Fruit fly (Drosophila melanogaster) whole organism, prepupa: ENCODE data around the gene CG17362.

Experiments used
- Blimp-1 ChIP-seq: fragments of 200-800 bp; sonication (Bioruptor generic); optimal IDR thresholded peaks from 3 replicates; lab custom pipeline; 2017; ENCODE audit warnings: missing biosample characterization, missing genetic modification characterization, mild to moderate bottlenecking, moderate library complexity, missing genetic modification reagents
- CG10631 ChIP-seq: fragments of 200-800 bp; sonication (Bioruptor generic); optimal IDR thresholded peaks from 2 replicates; lab custom pipeline; 2016; ENCODE audit warnings: missing biosample characterization, missing genetic modification characterization
- CG11294 ChIP-seq: fragments of 200-800 bp; sonication (Bioruptor generic); IDR thresholded peaks from 2 replicates; pipeline ENCODE4 v1.3.6; 2022; ENCODE audit warnings: missing biosample characterization, missing genetic modification characterization
- CG15336 ChIP-seq: fragments of 200-800 bp; sonication (Bioruptor generic); IDR thresholded peaks from 2 replicates; pipeline ENCODE4 v1.3.6; 2022; ENCODE audit warnings: missing biosample characterization, missing genetic modification characterization
- CG1621 ChIP-seq: fragments of 200-800 bp; sonication (Bioruptor generic); optimal IDR thresholded peaks from 3 replicates; lab custom pipeline; 2018; ENCODE audit warnings: missing biosample characterization, mild to moderate bottlenecking, missing genetic modification characterization
- CG16779 ChIP-seq: fragments of 200-800 bp; sonication (Bioruptor generic); optimal IDR thresholded peaks from 3 replicates; lab custom pipeline; 2017; ENCODE audit warnings: missing biosample characterization, mild to moderate bottlenecking, missing genetic modification characterization
- CG3032 ChIP-seq: fragments of 200-800 bp; optimal IDR thresholded peaks from 2 replicates; lab custom pipeline; 2019; ENCODE audit warnings: missing biosample characterization, mild to moderate bottlenecking, missing genetic modification characterization, moderate library complexity
- CG31627 ChIP-seq: fragments of 200-800 bp; sonication (Bioruptor generic); optimal IDR thresholded peaks from 3 replicates; lab custom pipeline; 2016; ENCODE audit warnings: missing biosample characterization, missing genetic modification characterization
- CG34406 ChIP-seq: fragments of 200-800 bp; sonication (Bioruptor generic); optimal IDR thresholded peaks from 3 replicates; lab custom pipeline; 2016; ENCODE audit warnings: missing biosample characterization, missing genetic modification characterization
- CG6792 ChIP-seq: fragments of 200-800 bp; sonication (Bioruptor generic); optimal IDR thresholded peaks from 3 replicates; lab custom pipeline; 2016; ENCODE audit warnings: missing biosample characterization, missing genetic modification characterization
- CG6808 ChIP-seq: fragments of 200-800 bp; sonication (Bioruptor generic); optimal IDR thresholded peaks from 3 replicates; lab custom pipeline; 2017; ENCODE audit warnings: missing biosample characterization, missing genetic modification characterization, mild to moderate bottlenecking, moderate library complexity, missing genetic modification reagents
- CG6854 ChIP-seq: fragments of 200-800 bp; sonication (Bioruptor generic); optimal IDR thresholded peaks from 2 replicates; lab custom pipeline; 2017; ENCODE audit warnings: missing biosample characterization, mild to moderate bottlenecking, missing genetic modification characterization
- Eip78C ChIP-seq: fragments of 200-800 bp; sonication (Bioruptor generic); peaks from one replicate; lab custom pipeline; 2016; ENCODE audit warnings: missing biosample characterization, missing genetic modification characterization
- Gug ChIP-seq: fragments of 200-800 bp; sonication (Bioruptor generic); IDR thresholded peaks from 2 replicates; pipeline ENCODE4 v1.3.6; 2022; ENCODE audit warnings: missing biosample characterization, missing genetic modification characterization
- Hr39 ChIP-seq: fragments of 200-800 bp; sonication (Bioruptor generic); optimal IDR thresholded peaks from 2 replicates; lab custom pipeline; 2016; ENCODE audit warnings: missing biosample characterization, missing genetic modification characterization
- OdsH ChIP-seq: fragments of 200-800 bp; sonication (Bioruptor generic); optimal IDR thresholded peaks from 3 replicates; lab custom pipeline; 2016; ENCODE audit warnings: missing biosample characterization, missing genetic modification characterization
- Smox ChIP-seq: fragments of 200-800 bp; sonication (Bioruptor generic); optimal IDR thresholded peaks from 3 replicates; lab custom pipeline; 2016; ENCODE audit warnings: missing biosample characterization, missing genetic modification characterization
- Sox14 ChIP-seq: fragments of 200-800 bp; sonication (Bioruptor generic); optimal IDR thresholded peaks from 3 replicates; lab custom pipeline; 2016; ENCODE audit warnings: missing biosample characterization, missing genetic modification characterization
- achi ChIP-seq: fragments of 200-800 bp; sonication (Bioruptor generic); optimal IDR thresholded peaks from 3 replicates; lab custom pipeline; 2016; ENCODE audit warnings: missing biosample characterization, missing genetic modification characterization
- acj6 ChIP-seq: fragments of 200-800 bp; sonication (Bioruptor generic); optimal IDR thresholded peaks from 3 replicates; lab custom pipeline; 2016; ENCODE audit warnings: missing biosample characterization, missing genetic modification characterization
- cyc ChIP-seq: fragments of 200-800 bp; sonication (Bioruptor generic); optimal IDR thresholded peaks from 3 replicates; lab custom pipeline; 2016; ENCODE audit warnings: missing biosample characterization, missing genetic modification characterization
- dac ChIP-seq: fragments of 200-800 bp; sonication (Bioruptor generic); optimal IDR thresholded peaks from 2 replicates; lab custom pipeline; 2017; ENCODE audit warnings: missing biosample characterization, mild to moderate bottlenecking, missing genetic modification characterization
- eg ChIP-seq: fragments of 200-800 bp; sonication (Bioruptor generic); IDR thresholded peaks from 3 replicates; pipeline ENCODE4 v1.3.6; 2022; ENCODE audit warnings: missing biosample characterization, missing genetic modification characterization
- esn ChIP-seq: fragments of 200-800 bp; sonication (Bioruptor generic); optimal IDR thresholded peaks from 2 replicates; lab custom pipeline; 2016; ENCODE audit warnings: missing biosample characterization, mild to moderate bottlenecking, missing genetic modification characterization, moderate library complexity
- fd59A ChIP-seq: fragments of 200-800 bp; sonication (Bioruptor generic); optimal IDR thresholded peaks from 2 replicates; lab custom pipeline; 2017; ENCODE audit warnings: missing biosample characterization, mild to moderate bottlenecking, missing genetic modification characterization, missing genetic modification reagents
- lz ChIP-seq: fragments of 200-800 bp; sonication (Bioruptor generic); optimal IDR thresholded peaks from 3 replicates; lab custom pipeline; 2016; ENCODE audit warnings: missing biosample characterization, missing genetic modification characterization
- spab ChIP-seq: fragments of 200-800 bp; sonication (Bioruptor generic); optimal IDR thresholded peaks from 2 replicates; lab custom pipeline; 2017; ENCODE audit warnings: missing biosample characterization, mild to moderate bottlenecking, missing genetic modification characterization, missing genetic modification reagents
- ss ChIP-seq, 2 experiments: fragments of 200-800 bp; sonication (Bioruptor generic); optimal IDR thresholded peaks; 2 replicates in 1 of 2; 3 replicates in 1 of 2; lab custom pipeline; 2017 to 2018; ENCODE audit warnings: mild to moderate bottlenecking in 2 of 2, missing biosample characterization in 2 of 2, missing genetic modification characterization in 2 of 2, moderate library complexity in 1 of 2
- topi ChIP-seq: fragments of 200-800 bp; sonication (Bioruptor generic); optimal IDR thresholded peaks from 3 replicates; lab custom pipeline; 2016; ENCODE audit warnings: missing biosample characterization, missing genetic modification characterization

The CG17362 gene

DNA sequence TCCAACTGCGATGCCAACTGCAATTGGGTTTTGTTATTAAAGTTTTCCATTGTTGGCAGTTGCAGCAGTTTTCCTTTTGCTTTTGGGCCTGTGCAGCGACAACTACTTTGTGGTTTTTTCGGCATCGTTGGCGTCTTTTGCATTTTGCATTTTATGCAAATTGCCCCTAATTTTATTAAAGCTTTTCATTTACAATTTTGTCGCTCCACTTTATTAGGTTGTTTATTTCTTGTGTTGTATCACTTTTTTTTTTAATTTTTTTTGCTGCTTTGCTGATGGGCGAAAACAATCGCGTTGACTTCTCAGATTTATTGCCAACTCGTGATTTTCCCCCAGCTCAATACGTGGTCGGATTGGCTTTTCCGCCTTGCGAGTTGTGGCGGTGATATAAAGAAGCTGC, 28.6 kb upstream of the CG17362 start:
- TF ChIP-seq cyc (no peak), Blimp-1 (GFP tag; lab: Kevin White, UChicago) (no peak), CG34406 (GFP tag; lab: Kevin White, UChicago) (no peak), ss (GFP tag; optimal IDR thresholded peaks at IDR 0.05; lab: Kevin White, UChicago) (no peak), CG10631 (no peak), Smox (GFP tag; lab: Kevin White, UChicago) (no peak), CG6792 (no peak), topi (no peak), Gug (GFP tag; lab: Robert Waterston, UW) (no peak), CG1621 (tag; lab: Kevin White, UChicago) (no peak), dac (GFP tag; lab: Kevin White, UChicago) (no peak), achi (GFP tag; lab: Kevin White, UChicago) (no peak), Sox14 (GFP tag; lab: Kevin White, UChicago) (no peak), lz (GFP tag; lab: Kevin White, UChicago) (no peak), Hr39 (GFP tag; lab: Kevin White, UChicago) (no peak), CG11294 (no peak), OdsH (GFP tag; lab: Kevin White, UChicago) (no peak)
- TF ChIP-seq, all 60 proteins: peak for 0

DNA sequence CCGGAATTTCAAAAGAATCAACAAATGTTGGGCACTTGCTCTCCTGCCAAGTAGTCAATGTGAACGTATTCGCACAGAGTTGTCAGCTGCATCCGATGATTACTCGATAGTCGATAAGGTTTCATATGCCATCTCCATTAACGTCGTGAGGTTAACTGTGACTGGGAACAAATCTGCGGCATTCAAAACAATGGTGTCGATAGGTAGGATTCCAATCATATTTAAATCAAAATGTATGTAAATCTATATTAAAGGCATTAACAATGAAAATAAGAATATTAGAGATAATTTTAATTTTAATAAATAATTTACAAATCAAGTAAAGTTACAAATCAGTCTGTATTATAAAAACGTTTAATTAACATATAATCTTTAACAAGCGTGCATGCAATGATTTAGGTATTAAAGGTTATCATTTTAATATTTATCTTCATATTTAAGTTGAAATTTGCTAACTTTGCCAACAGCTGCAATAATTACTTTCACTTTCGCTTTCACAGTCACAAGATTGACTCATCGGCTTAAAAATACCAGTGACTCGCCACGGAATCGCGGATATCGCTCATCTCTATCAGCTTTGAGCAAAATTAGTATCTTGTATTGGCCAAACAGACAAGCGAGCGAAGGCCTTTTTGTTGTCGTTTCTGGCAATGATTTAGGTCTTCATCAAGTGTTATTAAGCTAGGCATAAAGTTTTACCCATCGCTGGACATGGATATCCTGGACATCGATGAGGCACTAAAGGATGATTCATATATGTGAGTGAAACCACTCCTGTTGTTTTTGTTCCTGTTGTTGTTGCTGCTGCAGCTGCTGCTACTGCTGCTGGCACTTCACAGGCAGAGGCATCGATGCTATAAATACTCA, 21.6 kb upstream of the CG17362 start, which contains the start of the genes Meics, Nxf3 and ssp2:
Gene Meics (minus strand): TSS at position 68 of the 867 bp plus-strand sequence.
Gene Nxf3 (plus strand): TSS at position 569 of the 867 bp plus-strand sequence.
Gene ssp2 (plus strand): TSS at position 569 of the 867 bp plus-strand sequence.
- peak; percentile 23 for TF ChIP-seq acj6 (GFP tag; lab: Kevin White, UChicago)
- TF ChIP-seq Blimp-1 (GFP tag; lab: Kevin White, UChicago): peak; percentile 100
- peak; percentile 17 for TF ChIP-seq lz (GFP tag; lab: Kevin White, UChicago)
- TF ChIP-seq Hr39 (GFP tag; lab: Kevin White, UChicago): peak; percentile 38
- 0 out of 2 replicates have a peak, but pooled peaks have one; percentile 6 for TF ChIP-seq CG15336 (GFP tag; lab: Robert Waterston, UW)
- peak; percentile 39 for TF ChIP-seq CG31627 (GFP tag; lab: Kevin White, UChicago)
- TF ChIP-seq eg (GFP tag; lab: Robert Waterston, UW): no peak; the same call in 2 of the 3 replicates
- TF ChIP-seq CG6854 (GFP tag; lab: Kevin White, UChicago): no peak
- TF ChIP-seq CG3032 (tag; lab: Kevin White, UChicago): peak; percentile 20
- TF ChIP-seq esn: peak; percentile 19
- TF ChIP-seq cyc: peak; percentile 2

DNA sequence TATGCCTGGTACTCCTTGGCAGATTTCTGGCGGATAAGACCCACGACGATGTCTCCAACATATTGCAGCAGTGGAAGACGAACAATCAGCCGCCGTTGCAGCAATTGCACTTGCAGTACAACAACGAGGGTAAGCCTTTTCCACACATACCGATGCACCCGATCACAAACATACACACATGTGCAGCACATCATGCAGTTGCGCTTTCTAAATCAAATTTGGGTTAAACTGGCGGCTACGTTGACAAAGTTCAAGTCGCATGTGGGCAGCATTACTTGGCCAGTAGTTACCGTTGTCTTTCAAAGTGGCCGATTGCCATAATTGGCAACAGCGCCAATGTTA, 20.9 kb upstream of the CG17362 start:
- no peak for TF ChIP-seq CG34406 (GFP tag; lab: Kevin White, UChicago)
- TF ChIP-seq CG15336 (GFP tag; lab: Robert Waterston, UW): 0 out of 2 replicates have a peak, but pooled peaks have one; percentile 5

DNA sequence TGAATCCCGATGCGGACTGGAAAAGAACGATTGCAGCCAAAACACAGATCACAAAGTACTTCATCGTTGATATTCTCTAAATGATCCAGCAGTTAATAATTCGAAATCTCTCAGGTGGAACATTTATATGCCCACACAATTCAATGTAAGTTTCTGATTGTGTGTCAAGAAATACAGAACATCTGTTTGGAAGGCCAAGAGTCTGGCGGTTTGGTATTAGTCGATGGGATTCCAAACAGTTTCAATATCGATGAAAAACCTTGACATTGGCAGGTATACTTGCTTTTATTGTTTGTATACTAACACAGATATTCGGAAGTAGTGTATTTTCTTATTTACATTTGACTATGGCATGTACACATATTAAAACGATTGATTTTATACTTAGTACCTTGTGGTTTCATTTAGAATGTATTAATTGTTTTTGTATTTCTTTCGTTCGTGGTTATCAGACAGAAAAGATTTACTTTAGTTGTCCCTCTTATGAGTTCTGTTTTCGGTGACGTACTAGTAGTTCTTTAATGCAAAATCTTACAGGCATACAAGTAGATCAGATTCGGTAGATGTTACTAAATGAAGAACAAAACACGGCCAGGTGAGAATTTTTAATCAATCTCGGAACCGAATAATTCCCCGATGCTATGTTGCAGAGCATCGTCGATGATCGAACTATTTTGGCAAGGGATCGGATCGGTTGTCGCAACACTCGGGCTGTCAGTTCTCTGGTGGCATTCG, 12.9 kb upstream of the CG17362 start, which contains the start of the genes CG13738 and Hsc70-1:
Gene CG13738 (minus strand): TSS at position 101 of the 735 bp plus-strand sequence.
Gene Hsc70-1 (plus strand): TSS at position 685 of the 735 bp plus-strand sequence.
- TF ChIP-seq CG16779 (tag; lab: Kevin White, UChicago) (no peak), CG6808 (GFP tag; lab: Kevin White, UChicago) (no peak), spab (GFP tag; lab: Kevin White, UChicago) (no peak), CG11294 (no peak), acj6 (GFP tag; lab: Kevin White, UChicago) (no peak), Eip78C (GFP tag; lab: Kevin White, UChicago) (no peak), fd59A (GFP tag; lab: Kevin White, UChicago) (no peak), CG10631 (no peak), Gug (GFP tag; lab: Robert Waterston, UW) (no peak)
- TF ChIP-seq, all 60 proteins: peak for 0
